Worm (Caenorhabditis elegans): ENCODE data around the gene F46H5.7.

- no peak for TF ChIP-seq mdl-1 (tag; optimal IDR thresholded peaks at IDR 0.05)
- TF ChIP-seq gmeb-1 (tag; optimal IDR thresholded peaks at IDR 0.05) = no peak
- TF ChIP-seq lin-13 (GFP tag; optimal IDR thresholded peaks at IDR 0.05) = no peak
- no peak for TF ChIP-seq fos-1 (tag; optimal IDR thresholded peaks at IDR 0.05)
- no peak for TF ChIP-seq nhr-10 (tag; optimal IDR thresholded peaks at IDR 0.05)
- no peak for TF ChIP-seq lsy-2 (tag; optimal IDR thresholded peaks at IDR 0.05)
- no peak for TF ChIP-seq mab-5 (tag; optimal IDR thresholded peaks at IDR 0.05)
- TF ChIP-seq skn-1 (tag; optimal IDR thresholded peaks at IDR 0.05) = no peak
- TF ChIP-seq nhr-77 (tag; optimal IDR thresholded peaks at IDR 0.05) = no peak
- no peak for TF ChIP-seq nhr-25 (tag; optimal IDR thresholded peaks at IDR 0.05)
These were observed 48.3 kb upstream of the F46H5.7 start for ce11 chrX:7290859-7291628.

Measured in whole organism, L2 larva.